Fruit fly (Drosophila melanogaster) whole organism, prepupa: ENCODE data around the gene Argl.

Experiments
- CG9139 ChIP-seq: fragments of 200-800 bp; sonication (Bioruptor generic); optimal IDR thresholded peaks from 3 replicates; lab custom pipeline; 2017; ENCODE audit warnings: missing biosample characterization, mild to moderate bottlenecking, missing genetic modification characterization
- Ets96B ChIP-seq: fragments of 200-800 bp; optimal IDR thresholded peaks from 2 replicates; lab custom pipeline; 2019; ENCODE audit warnings: missing biosample characterization, mild to moderate bottlenecking, missing genetic modification characterization, moderate library complexity
- eg ChIP-seq: fragments of 200-800 bp; sonication (Bioruptor generic); IDR thresholded peaks from 3 replicates; pipeline ENCODE4 v1.3.6; 2022; ENCODE audit warnings: missing biosample characterization, missing genetic modification characterization

dm6 chr2L:8967235-8967634, 25.3 kb upstream of the Argl start, which contains the start of gene CG18088:
- TF ChIP-seq Ets96B (tag; lab: Kevin White, UChicago): no peak
- no peak for TF ChIP-seq CG9139 (GFP tag; lab: Kevin White, UChicago)
- TF ChIP-seq eg (GFP tag; lab: Robert Waterston, UW): no peak
